Worm (Caenorhabditis elegans): Measurements from ENCODE around the gene jnk-1.

ce11 chrIV:6920063-6920462 lies 37.4 kb upstream of the jnk-1 start, which contains the start of gene T22D1.18:
- TF ChIP-seq nhr-237 (tag; optimal IDR thresholded peaks at IDR 0.05): no peak
- TF ChIP-seq nhr-12 (tag; optimal IDR thresholded peaks at IDR 0.05): no peak
- TF ChIP-seq blmp-1 (tag; optimal IDR thresholded peaks at IDR 0.05; ENCODE audit: insufficient read depth): no peak
- no peak for TF ChIP-seq ztf-11 (tag; optimal IDR thresholded peaks at IDR 0.05)
- no peak for TF ChIP-seq skn-1 (tag; optimal IDR thresholded peaks at IDR 0.05)
- no peak for TF ChIP-seq ceh-16 (tag; optimal IDR thresholded peaks at IDR 0.05)
- TF ChIP-seq nhr-11 (tag; optimal IDR thresholded peaks at IDR 0.05): no peak
- no peak for TF ChIP-seq mdl-1 (tag; optimal IDR thresholded peaks at IDR 0.05)
- no peak for TF ChIP-seq unc-55 (GFP tag; optimal IDR thresholded peaks at IDR 0.05)
- TF ChIP-seq sem-4 (tag; optimal IDR thresholded peaks at IDR 0.05): no peak
- no peak for TF ChIP-seq nhr-23 (tag; optimal IDR thresholded peaks at IDR 0.05)
- no peak for TF ChIP-seq nhr-77 (tag; optimal IDR thresholded peaks at IDR 0.05)
- no peak for TF ChIP-seq F13H6.1 (tag; optimal IDR thresholded peaks at IDR 0.05)
